Fruit fly (Drosophila melanogaster): ENCODE measurements around the gene Ca-alpha1T.

Ca-alpha1T gene

DNA sequence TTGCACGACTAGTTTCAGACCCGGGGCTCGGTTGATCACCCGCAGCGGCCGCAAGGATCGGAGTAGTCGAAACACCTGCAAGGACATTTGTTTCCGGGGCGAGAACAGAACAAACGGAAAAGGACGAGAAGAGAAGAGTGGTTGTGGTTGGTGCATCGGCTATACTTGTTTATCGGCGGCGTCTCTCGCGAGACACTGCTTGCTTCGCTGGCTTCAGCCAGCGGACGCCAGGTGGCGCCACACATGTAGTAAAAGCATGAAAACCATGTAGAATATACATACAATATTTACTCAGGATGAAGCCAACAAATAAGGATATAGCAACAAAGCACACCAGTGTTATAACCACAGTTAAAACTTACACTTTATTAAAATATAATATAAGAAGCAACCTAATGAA is 82.4 kb downstream of the Ca-alpha1T start (continued):
- TF ChIP-seq CG42726 (GFP tag; IDR thresholded peaks at IDR 0.05; ENCODE audit: partially characterized antibody) (peak; percentile 77), H2.0 (GFP tag; IDR thresholded peaks at IDR 0.05) (peak; percentile 60; the same call in 1 of the 2 replicates), Side (GFP tag; optimal IDR thresholded peaks at IDR 0.05) (no peak), CG7357 (GFP tag; IDR thresholded peaks at IDR 0.05) (no peak), Hey (tag; optimal IDR thresholded peaks at IDR 0.05) (no peak), CG2116 (GFP tag; optimal IDR thresholded peaks at IDR 0.05) (peak; percentile 14), cas (GFP tag; IDR thresholded peaks at IDR 0.05) (no peak), CG18599 (GFP tag; optimal IDR thresholded peaks at IDR 0.05) (no peak), CG18764 (GFP tag; optimal IDR thresholded peaks at IDR 0.05) (no peak), hbn (GFP tag; IDR thresholded peaks at IDR 0.05; ENCODE audit: partially characterized antibody) (no peak), CG3281 (GFP tag; optimal IDR thresholded peaks at IDR 0.05) (no peak), ara (GFP tag; IDR thresholded peaks at IDR 0.05) (peak; percentile 44; the same call in 1 of the 2 replicates), BEAF-32 (GFP tag; optimal IDR thresholded peaks at IDR 0.05) (no peak), wdn (GFP tag; IDR thresholded peaks at IDR 0.05) (no peak), CG33213 (GFP tag; optimal IDR thresholded peaks at IDR 0.05) (peak; percentile 2), CG6683 (GFP tag; optimal IDR thresholded peaks at IDR 0.05) (no peak), Meics (GFP tag; optimal IDR thresholded peaks at IDR 0.05) (peak; percentile 23), Ada2b (GFP tag; IDR thresholded peaks at IDR 0.05) (peak; percentile 31; the same call in 1 of the 2 replicates), Dref (GFP tag; IDR thresholded peaks at IDR 0.05) (peak; percentile 38), CG6765 (GFP tag; optimal IDR thresholded peaks at IDR 0.05) (no peak), gt (GFP tag; IDR thresholded peaks at IDR 0.05) (no peak), pfk (GFP tag; optimal IDR thresholded peaks at IDR 0.05) (no peak), CG4282 (GFP tag; optimal IDR thresholded peaks at IDR 0.05) (no peak), CG32532 (GFP tag; IDR thresholded peaks at IDR 0.05) (peak; percentile 75), Chrac-16 (GFP tag; optimal IDR thresholded peaks at IDR 0.05) (peak; percentile 38), HHEX (GFP tag; optimal IDR thresholded peaks at IDR 0.05) (peak; percentile 19), run (tag; optimal IDR thresholded peaks at IDR 0.05) (no peak), gce (GFP tag; IDR thresholded peaks at IDR 0.05) (no peak), Dad (GFP tag; optimal IDR thresholded peaks at IDR 0.05) (no peak), zf30C (GFP tag; optimal IDR thresholded peaks at IDR 0.05) (no peak), ac (GFP tag; optimal IDR thresholded peaks at IDR 0.05) (no peak), CG11560 (tag; IDR thresholded peaks at IDR 0.05) (0 out of 3 replicates have a peak, but pooled peaks have one; percentile 29), CG11398 (GFP tag; optimal IDR thresholded peaks at IDR 0.05) (no peak), lbe (GFP tag; optimal IDR thresholded peaks at IDR 0.05) (no peak), sim (GFP tag; IDR thresholded peaks at IDR 0.05) (no peak), vnd (GFP tag; IDR thresholded peaks at IDR 0.05; ENCODE audit: partially characterized antibody) (no peak), Fer3 (tag; optimal IDR thresholded peaks at IDR 0.05) (no peak), ci (GFP tag; IDR thresholded peaks at IDR 0.05) (peak; percentile 80), tx (GFP tag; optimal IDR thresholded peaks at IDR 0.05) (no peak), CG34224 (GFP tag; IDR thresholded peaks at IDR 0.05; ENCODE audit: partially characterized antibody) (no peak), MESR4 (GFP tag; optimal IDR thresholded peaks at IDR 0.05) (no peak), chm (GFP tag; IDR thresholded peaks at IDR 0.05) (peak; percentile 67; the same call in 1 of the 2 replicates), Atf3 (GFP tag; optimal IDR thresholded peaks at IDR 0.05) (no peak), CG17829 (tag; optimal IDR thresholded peaks at IDR 0.05) (peak; percentile 14), hb (GFP tag; IDR thresholded peaks at IDR 0.05; ENCODE audit: partially characterized antibody) (no peak), vvl (GFP tag; IDR thresholded peaks at IDR 0.05) (peak; percentile 57; the same call in 1 of the 2 replicates), CG7745 (tag; optimal IDR thresholded peaks at IDR 0.05) (no peak), CG4854 (GFP tag; optimal IDR thresholded peaks at IDR 0.05) (no peak), Lim3 (GFP tag; IDR thresholded peaks at IDR 0.05) (no peak), pb (GFP tag; optimal IDR thresholded peaks at IDR 0.05) (peak; percentile 6), CG14050 (GFP tag; IDR thresholded peaks at IDR 0.05) (peak; percentile 47; the same call in 2 of the 3 replicates)

Measured in whole organism, embryonic.